Worm (Caenorhabditis elegans) whole organism, midembryonic: Measurements from ENCODE around the gene Y22D7AL.15.

Source experiments
- T22C8.4 ChIP-seq: fragments of 200-800 bp; sonication (Bioruptor generic); IDR thresholded peaks from 2 replicates; pipeline ENCODE4 v1.3.6; 2022; ENCODE audit warnings: missing genetic modification characterization, missing compliant biosample characterization
- cog-1 ChIP-seq: sonication (generic microtip); optimal IDR thresholded peaks from 2 replicates; lab custom pipeline; 2016; ENCODE audit warnings: missing genetic modification characterization, missing compliant biosample characterization
- flt-1 ChIP-seq: fragments of 200-800 bp; sonication (Bioruptor generic); IDR thresholded peaks from 2 replicates; pipeline ENCODE4 v1.3.6; 2022; ENCODE audit warnings: missing genetic modification characterization, missing compliant biosample characterization
- klf-2 ChIP-seq: fragments of 200-800 bp; sonication (Bioruptor generic); conservative IDR thresholded peaks from 2 replicates; pipeline ENCODE4 v1.3.6; 2022; ENCODE audit warnings: missing genetic modification reagents, missing genetic modification characterization, missing compliant biosample characterization
- med-1 ChIP-seq: sonication (generic microtip); optimal IDR thresholded peaks from 2 replicates; lab custom pipeline; 2017; ENCODE audit warnings: missing genetic modification characterization, mild to moderate bottlenecking, missing compliant biosample characterization, antibody characterized with exemption, missing genetic modification reagents; ENCODE audit not compliant: insufficient read depth
- ref-1 ChIP-seq: fragments of 200-800 bp; sonication (Bioruptor generic); conservative IDR thresholded peaks from 2 replicates; pipeline ENCODE4 v1.3.6; 2022; ENCODE audit warnings: missing genetic modification reagents, missing genetic modification characterization, missing compliant biosample characterization
- tab-1 ChIP-seq: fragments of 200-800 bp; sonication (Bioruptor generic); IDR thresholded peaks from 2 replicates; pipeline ENCODE4 v1.3.6; 2022; ENCODE audit warnings: missing genetic modification characterization, missing compliant biosample characterization
- ztf-23 ChIP-seq: fragments of 200-800 bp; sonication (Bioruptor generic); IDR thresholded peaks from 2 replicates; pipeline ENCODE4 v1.3.6; 2022; ENCODE audit warnings: missing genetic modification reagents, missing genetic modification characterization, missing compliant biosample characterization
- ztf-29 ChIP-seq: fragments of 200-800 bp; sonication (Bioruptor generic); IDR thresholded peaks from 2 replicates; pipeline ENCODE4 v1.3.6; 2022; ENCODE audit warnings: missing genetic modification reagents, missing genetic modification characterization, missing compliant biosample characterization

The Y22D7AL.15 gene

ce11 chrIII:1659763-1660162 is at the start of gene Y22D7AL.15:
Gene Y22D7AL.15, minus strand, starts transcription at chrIII:1659863.
- no peak for TF ChIP-seq cog-1
- TF ChIP-seq ref-1 = no peak
- TF ChIP-seq klf-2 (GFP tag; lab: Robert Waterston, UW) = no peak
- TF ChIP-seq flt-1 (GFP tag; lab: Robert Waterston, UW) = no peak
- TF ChIP-seq med-1 = no peak
- TF ChIP-seq T22C8.4 = no peak
- TF ChIP-seq ztf-29 (GFP tag; lab: Robert Waterston, UW) = no peak
- TF ChIP-seq tab-1 = no peak
- TF ChIP-seq ztf-23 (GFP tag; lab: Robert Waterston, UW) = no peak

- TF ChIP-seq tab-1 (0 out of 2 replicates have a peak, but pooled peaks have one; percentile 37), flt-1 (GFP tag; lab: Robert Waterston, UW) (0 out of 2 replicates have a peak, but pooled peaks have one; percentile 43), ztf-23 (GFP tag; lab: Robert Waterston, UW) (0 out of 2 replicates have a peak, but pooled peaks have one; percentile 37)
These were observed 47.6 kb upstream of the Y22D7AL.15 start for ce11 chrIII:1707218-1707617.

- TF ChIP-seq ztf-23 (GFP tag; lab: Robert Waterston, UW) = no peak
- TF ChIP-seq cog-1 = no peak
- no peak for TF ChIP-seq med-1
- TF ChIP-seq ref-1 = no peak
- TF ChIP-seq ztf-29 (GFP tag; lab: Robert Waterston, UW) = no peak
- TF ChIP-seq T22C8.4 = no peak
- no peak for TF ChIP-seq klf-2 (GFP tag; lab: Robert Waterston, UW)
- TF ChIP-seq tab-1 = no peak
- TF ChIP-seq flt-1 (GFP tag; lab: Robert Waterston, UW) = no peak
These were observed 46.1 kb upstream of the Y22D7AL.15 start, which contains the start of the genes fbxa-13 and Y22D7AR.2 for ce11 chrIII:1705799-1706198. Gene fbxa-13, minus strand, starts transcription at chrIII:1705899. Gene Y22D7AR.2, plus strand, starts transcription at chrIII:1705946.

- no peak for TF ChIP-seq ztf-29 (GFP tag; lab: Robert Waterston, UW)
- TF ChIP-seq flt-1 (GFP tag; lab: Robert Waterston, UW) = no peak
- no peak for TF ChIP-seq klf-2 (GFP tag; lab: Robert Waterston, UW)
- TF ChIP-seq cog-1 = no peak
- TF ChIP-seq med-1 = no peak
- no peak for TF ChIP-seq tab-1
- TF ChIP-seq T22C8.4 = no peak
- TF ChIP-seq ref-1 = no peak
- TF ChIP-seq ztf-23 (GFP tag; lab: Robert Waterston, UW) = no peak
These were observed 45.7 kb upstream of the Y22D7AL.15 start for ce11 chrIII:1705331-1705730.

ce11 chrIII:1704020-1704419 is 44.4 kb upstream of the Y22D7AL.15 start:
- no peak for TF ChIP-seq ref-1
- no peak for TF ChIP-seq med-1
- TF ChIP-seq ztf-29 (GFP tag; lab: Robert Waterston, UW) = no peak
- TF ChIP-seq ztf-23 (GFP tag; lab: Robert Waterston, UW) = no peak
- no peak for TF ChIP-seq klf-2 (GFP tag; lab: Robert Waterston, UW)
- TF ChIP-seq T22C8.4 = no peak
- TF ChIP-seq cog-1 = no peak
- no peak for TF ChIP-seq flt-1 (GFP tag; lab: Robert Waterston, UW)
- no peak for TF ChIP-seq tab-1

- TF ChIP-seq T22C8.4 (no peak), tab-1 (no peak), klf-2 (GFP tag; lab: Robert Waterston, UW) (no peak), cog-1 (no peak), ztf-29 (GFP tag; lab: Robert Waterston, UW) (no peak), ztf-23 (GFP tag; lab: Robert Waterston, UW) (no peak), flt-1 (GFP tag; lab: Robert Waterston, UW) (no peak)
These were observed 42.7 kb upstream of the Y22D7AL.15 start, which contains the start of gene spex-3 for ce11 chrIII:1702337-1702736. Gene spex-3, minus strand, starts transcription at chrIII:1702437.

ce11 chrIII:1698842-1699241 is 39.2 kb upstream of the Y22D7AL.15 start, which contains the start of gene fbxa-74:
Gene fbxa-74, minus strand, starts transcription at chrIII:1698986.
- TF ChIP-seq klf-2 (GFP tag; lab: Robert Waterston, UW) (no peak), ztf-23 (GFP tag; lab: Robert Waterston, UW) (no peak), tab-1 (no peak), cog-1 (no peak), ztf-29 (GFP tag; lab: Robert Waterston, UW) (no peak), flt-1 (GFP tag; lab: Robert Waterston, UW) (no peak), T22C8.4 (no peak), med-1 (no peak), ref-1 (no peak)

ce11 chrIII:1695006-1695405 is 35.3 kb upstream of the Y22D7AL.15 start, which contains the start of gene srd-64:
Gene srd-64, minus strand, starts transcription at chrIII:1695106.
- TF ChIP-seq T22C8.4 (no peak), klf-2 (GFP tag; lab: Robert Waterston, UW) (no peak), cog-1 (no peak), flt-1 (GFP tag; lab: Robert Waterston, UW) (no peak), tab-1 (no peak), ztf-29 (GFP tag; lab: Robert Waterston, UW) (no peak), ztf-23 (GFP tag; lab: Robert Waterston, UW) (no peak), ref-1 (no peak), med-1 (no peak)

ce11 chrIII:1689927-1690326 is 30.3 kb upstream of the Y22D7AL.15 start, which contains the start of gene Y22D7AR.14:
Gene Y22D7AR.14, minus strand, starts transcription at chrIII:1690027.
- TF ChIP-seq med-1 = no peak
- no peak for TF ChIP-seq T22C8.4
- TF ChIP-seq klf-2 (GFP tag; lab: Robert Waterston, UW) = no peak
- no peak for TF ChIP-seq cog-1
- TF ChIP-seq flt-1 (GFP tag; lab: Robert Waterston, UW) = no peak
- no peak for TF ChIP-seq ztf-23 (GFP tag; lab: Robert Waterston, UW)
- TF ChIP-seq tab-1 = no peak
- no peak for TF ChIP-seq ref-1
- TF ChIP-seq ztf-29 (GFP tag; lab: Robert Waterston, UW) = no peak

- no peak for TF ChIP-seq T22C8.4
- no peak for TF ChIP-seq ztf-29 (GFP tag; lab: Robert Waterston, UW)
- TF ChIP-seq tab-1 = no peak
- no peak for TF ChIP-seq med-1
- no peak for TF ChIP-seq klf-2 (GFP tag; lab: Robert Waterston, UW)
- no peak for TF ChIP-seq ztf-23 (GFP tag; lab: Robert Waterston, UW)
- no peak for TF ChIP-seq flt-1 (GFP tag; lab: Robert Waterston, UW)
- TF ChIP-seq cog-1 = no peak
- TF ChIP-seq ref-1 = no peak
These were observed 28.3 kb upstream of the Y22D7AL.15 start, which contains the start of gene Y22D7AR.7 for ce11 chrIII:1687999-1688398. Gene Y22D7AR.7, minus strand, starts transcription at chrIII:1688099.
